Worm (Caenorhabditis elegans) whole organism, L4 larva: Measurements from ENCODE around the gene F38B7.17.
A peak's percentile ranks its signal among the peaks of the same experiment; 100 is the strongest.

Experiments used
- D1046.2 ChIP-seq: fragments of 200-800 bp; sonication (Bioruptor generic); IDR thresholded peaks from 2 replicates; pipeline ENCODE4 v1.3.6; 2022; ENCODE audit warnings: missing genetic modification characterization, missing compliant biosample characterization
- F44E2.7 ChIP-seq: fragments of 200-800 bp; sonication (Bioruptor generic); IDR thresholded peaks from 2 replicates; pipeline ENCODE4 v2.1.2; 2022; ENCODE audit warnings: missing genetic modification characterization, missing compliant biosample characterization
- Y75B8A.6 ChIP-seq: fragments of 200-800 bp; sonication (Bioruptor generic); IDR thresholded peaks from 2 replicates; pipeline ENCODE4 v1.3.6; 2022; ENCODE audit warnings: missing genetic modification reagents, missing genetic modification characterization, missing compliant biosample characterization
- ZK337.2 ChIP-seq: fragments of 200-800 bp; sonication (Bioruptor generic); IDR thresholded peaks from 2 replicates; pipeline ENCODE4 v1.3.6; 2022; ENCODE audit warnings: missing genetic modification reagents, missing genetic modification characterization, missing compliant biosample characterization
- aha-1 ChIP-seq: fragments of 150-350 bp; peaks from one replicate; lab custom pipeline; 2014; ENCODE audit warnings: missing biosample characterization, missing genetic modification characterization
- arid-1 ChIP-seq: fragments of 200-800 bp; sonication (Bioruptor generic); conservative IDR thresholded peaks from 2 replicates; pipeline ENCODE4 v1.3.6; 2022; ENCODE audit warnings: missing genetic modification reagents, missing genetic modification characterization, missing compliant biosample characterization
- ceh-20 ChIP-seq: fragments of 200-800 bp; sonication (Bioruptor generic); IDR thresholded peaks from 2 replicates; pipeline ENCODE4 v1.3.6; 2022; ENCODE audit warnings: missing genetic modification reagents, missing genetic modification characterization, missing compliant biosample characterization
- ceh-28 ChIP-seq: fragments of 150-350 bp; optimal IDR thresholded peaks from 2 replicates; lab custom pipeline; 2014; ENCODE audit warnings: missing biosample characterization, missing genetic modification reagents, missing genetic modification characterization
- ceh-44 ChIP-seq: fragments of 200-800 bp; sonication (Bioruptor generic); IDR thresholded peaks from 2 replicates; pipeline ENCODE4 v1.3.6; 2022; ENCODE audit warnings: missing genetic modification reagents, missing genetic modification characterization, missing compliant biosample characterization
- daf-12 ChIP-seq: fragments of 150-350 bp; optimal IDR thresholded peaks from 2 replicates; lab custom pipeline; 2014; ENCODE audit warnings: missing biosample characterization, missing genetic modification reagents, missing genetic modification characterization
- daf-16 ChIP-seq, 3 experiments: sonication (generic microtip); optimal IDR thresholded peaks; 2 replicates each; lab custom pipeline; 2016 to 2017; ENCODE audit warnings: missing genetic modification characterization in 3 of 3, missing genetic modification reagents in 3 of 3, mild to moderate bottlenecking in 2 of 3, missing compliant biosample characterization in 2 of 3, missing biosample characterization in 1 of 3, moderate library complexity in 1 of 3
- daf-8 ChIP-seq: fragments of 200-800 bp; sonication (Bioruptor generic); IDR thresholded peaks from 2 replicates; pipeline ENCODE4 v1.3.6; 2022; ENCODE audit warnings: missing genetic modification characterization, missing compliant biosample characterization
- dmd-6 ChIP-seq: fragments of 200-800 bp; sonication (Bioruptor generic); IDR thresholded peaks from 2 replicates; pipeline ENCODE4 v1.3.6; 2022; ENCODE audit warnings: missing genetic modification reagents, missing genetic modification characterization, missing compliant biosample characterization
- dmd-9 ChIP-seq: fragments of 200-800 bp; sonication (Bioruptor generic); IDR thresholded peaks from 2 replicates; pipeline ENCODE4 v1.3.6; 2022; ENCODE audit warnings: missing genetic modification reagents, missing genetic modification characterization, missing compliant biosample characterization
- duxl-1 ChIP-seq: sonication (generic microtip); optimal IDR thresholded peaks from 2 replicates; lab custom pipeline; 2016; ENCODE audit warnings: mild to moderate bottlenecking, missing genetic modification characterization, moderate library complexity, missing compliant biosample characterization; ENCODE audit not compliant: poor library complexity
- dve-1 ChIP-seq: sonication (generic microtip); optimal IDR thresholded peaks from 2 replicates; lab custom pipeline; 2017; ENCODE audit warnings: antibody characterized with exemption, mild to moderate bottlenecking, missing genetic modification characterization, missing compliant biosample characterization; ENCODE audit not compliant: insufficient read depth
- fkh-10 ChIP-seq: fragments of 150-350 bp; optimal IDR thresholded peaks from 2 replicates; lab custom pipeline; 2014; ENCODE audit warnings: missing biosample characterization, missing genetic modification reagents, missing genetic modification characterization
- gei-8 ChIP-seq: fragments of 200-800 bp; sonication (Bioruptor generic); optimal IDR thresholded peaks from 2 replicates; lab custom pipeline; 2018; ENCODE audit warnings: mild to moderate bottlenecking, missing genetic modification characterization, missing compliant biosample characterization
- hlh-30 ChIP-seq: sonication (generic microtip); optimal IDR thresholded peaks from 2 replicates; lab custom pipeline; 2017; ENCODE audit warnings: antibody characterized with exemption, mild to moderate bottlenecking, missing genetic modification characterization, missing compliant biosample characterization; ENCODE audit not compliant: insufficient read depth
- lin-29 ChIP-seq: fragments of 200-800 bp; sonication (Bioruptor generic); IDR thresholded peaks from 2 replicates; pipeline ENCODE4 v1.3.6; 2022; ENCODE audit warnings: missing genetic modification reagents, missing genetic modification characterization, missing compliant biosample characterization
- lin-38 ChIP-seq: fragments of 200-800 bp; sonication (Bioruptor generic); IDR thresholded peaks from 2 replicates; pipeline ENCODE4 v1.3.6; 2022; ENCODE audit warnings: missing genetic modification reagents, missing genetic modification characterization, missing compliant biosample characterization
- lir-3 ChIP-seq: sonication (generic microtip); optimal IDR thresholded peaks from 2 replicates; lab custom pipeline; 2016; ENCODE audit warnings: mild to moderate bottlenecking, missing genetic modification characterization, missing compliant biosample characterization
- lsy-2 ChIP-seq, 2 experiments: fragments of 150-350 bp in 1 of 2; sonication (generic microtip) in 1 of 2; optimal IDR thresholded peaks; 2 replicates each; lab custom pipeline; 2014 to 2017; ENCODE audit warnings: missing biosample characterization in 2 of 2, missing genetic modification characterization in 2 of 2
- madf-5 ChIP-seq, 2 experiments: fragments of 200-800 bp; sonication (Bioruptor generic); IDR thresholded peaks; 2 replicates each; pipeline ENCODE4 v1.3.6; 2022; ENCODE audit warnings: missing compliant biosample characterization in 2 of 2, missing genetic modification characterization in 2 of 2
- madf-9 ChIP-seq: fragments of 200-800 bp; sonication (Bioruptor generic); conservative IDR thresholded peaks from 2 replicates; pipeline ENCODE4 v1.3.6; 2022; ENCODE audit warnings: missing genetic modification reagents, missing genetic modification characterization, missing compliant biosample characterization
- mdl-1 ChIP-seq, 2 experiments: fragments of 150-350 bp in 1 of 2; sonication (generic microtip) in 1 of 2; optimal IDR thresholded peaks; 2 replicates each; lab custom pipeline; 2014 to 2017; ENCODE audit warnings: missing biosample characterization in 2 of 2, missing genetic modification characterization in 2 of 2
- mep-1 ChIP-seq: fragments of 150-350 bp; sonication (generic microtip); optimal IDR thresholded peaks from 3 replicates; lab custom pipeline; 2014; ENCODE audit warnings: missing biosample characterization, missing genetic modification characterization
- mes-2 ChIP-seq: sonication (generic microtip); optimal IDR thresholded peaks from 2 replicates; lab custom pipeline; 2016; ENCODE audit warnings: missing genotype, mild to moderate bottlenecking, missing genetic modification characterization, missing compliant biosample characterization; ENCODE audit not compliant: poor library complexity, severe bottlenecking
- mxl-2 ChIP-seq: fragments of 200-800 bp; sonication (Bioruptor generic); conservative IDR thresholded peaks from 2 replicates; pipeline ENCODE4 v1.3.6; 2022; ENCODE audit warnings: missing genetic modification reagents, missing genetic modification characterization, missing compliant biosample characterization
- mxl-3 ChIP-seq: fragments of 200-800 bp; sonication (Bioruptor generic); optimal IDR thresholded peaks from 2 replicates; lab custom pipeline; 2018; ENCODE audit warnings: mild to moderate bottlenecking, missing genetic modification characterization, missing compliant biosample characterization
- nhr-237 ChIP-seq: sonication (generic microtip); optimal IDR thresholded peaks from 2 replicates; lab custom pipeline; 2017; ENCODE audit warnings: missing biosample characterization, missing genetic modification characterization
- nhr-28 ChIP-seq: fragments of 150-350 bp; optimal IDR thresholded peaks from 2 replicates; lab custom pipeline; 2014; ENCODE audit warnings: missing biosample characterization, missing genetic modification characterization
- nhr-42 ChIP-seq: fragments of 200-800 bp; sonication (Bioruptor generic); IDR thresholded peaks from 2 replicates; pipeline ENCODE4 v1.3.6; 2022; ENCODE audit warnings: missing genetic modification characterization, missing compliant biosample characterization
- nhr-48 ChIP-seq: sonication (generic microtip); optimal IDR thresholded peaks from 2 replicates; lab custom pipeline; 2016; ENCODE audit warnings: mild to moderate bottlenecking, missing genetic modification characterization, missing compliant biosample characterization
- nhr-6 ChIP-seq: fragments of 150-350 bp; optimal IDR thresholded peaks from 2 replicates; lab custom pipeline; 2014; ENCODE audit warnings: missing biosample characterization, missing genetic modification characterization
- pha-4 ChIP-seq, 2 experiments: fragments of 150-350 bp in 1 of 2; fragments of 200-800 bp in 1 of 2; sonication (Bioruptor generic) in 1 of 2; IDR thresholded peaks in 1 of 2; optimal IDR thresholded peaks in 1 of 2; 2 replicates each; pipeline versions ENCODE4 v1.3.6 to Lab custom; 2014 to 2022; ENCODE audit warnings: missing genetic modification characterization in 2 of 2, missing genetic modification reagents in 2 of 2, missing biosample characterization in 1 of 2, missing compliant biosample characterization in 1 of 2
- pqm-1 ChIP-seq: sonication (generic microtip); optimal IDR thresholded peaks from 2 replicates; lab custom pipeline; 2017; ENCODE audit warnings: missing biosample characterization, missing genetic modification characterization
- rbr-2 ChIP-seq: sonication (generic microtip); optimal IDR thresholded peaks from 2 replicates; lab custom pipeline; 2016; ENCODE audit warnings: missing genotype, missing genetic modification characterization, missing compliant biosample characterization
- saeg-2 ChIP-seq: fragments of 200-800 bp; sonication (Bioruptor generic); IDR thresholded peaks from 2 replicates; pipeline ENCODE4 v1.3.6; 2022; ENCODE audit warnings: missing genetic modification reagents, missing genetic modification characterization, missing compliant biosample characterization
- sdz-12 ChIP-seq: fragments of 200-800 bp; sonication (Bioruptor generic); optimal IDR thresholded peaks from 2 replicates; lab custom pipeline; 2018; ENCODE audit warnings: mild to moderate bottlenecking, missing genetic modification characterization, missing compliant biosample characterization
- spr-1 ChIP-seq: sonication (generic microtip); optimal IDR thresholded peaks from 2 replicates; lab custom pipeline; 2016; ENCODE audit warnings: mild to moderate bottlenecking, missing genetic modification characterization, missing compliant biosample characterization
- tra-1 ChIP-seq: fragments of 200-800 bp; sonication (Bioruptor generic); IDR thresholded peaks from 2 replicates; pipeline ENCODE4 v1.3.6; 2022; ENCODE audit warnings: missing genetic modification reagents, missing genetic modification characterization, missing compliant biosample characterization
- unc-39 ChIP-seq: sonication (generic microtip); optimal IDR thresholded peaks from 2 replicates; lab custom pipeline; 2017; ENCODE audit warnings: missing biosample characterization, missing genetic modification characterization
- unc-62 ChIP-seq, 3 experiments: fragments of 150-350 bp in 1 of 3; sonication (generic microtip); optimal IDR thresholded peaks in 2 of 3; peaks in 1 of 3; 1 replicate in 1 of 3; 2 replicates in 2 of 3; lab custom pipeline; 2014 to 2017; ENCODE audit warnings: missing biosample characterization in 3 of 3, missing genetic modification characterization in 3 of 3, missing genetic modification reagents in 3 of 3, missing genotype in 1 of 3
- zfp-3 ChIP-seq: fragments of 200-800 bp; sonication (Bioruptor generic); conservative IDR thresholded peaks from 2 replicates; pipeline ENCODE4 v1.3.6; 2022; ENCODE audit warnings: missing genetic modification reagents, missing genetic modification characterization, missing compliant biosample characterization

F38B7.17 gene

ce11 chrV:11572803-11573490 lies 24.2 kb upstream of the F38B7.17 start, which contains the start of the genes H12C20.7 and nhr-68 (continued):
- TF ChIP-seq lir-3 (no peak), unc-62 (GFP tag; optimal IDR thresholded peaks at IDR 0.05 in 1 of 2; lab: Kevin White, UChicago) (peak in 1 of 2 experiments; percentile 99), unc-62 (tag; optimal IDR thresholded peaks at IDR 0.05; lab: Kevin White, UChicago) (no peak), dve-1 (tag; lab: Kevin White, UChicago) (peak; percentile 99), daf-16 (GFP tag; optimal IDR thresholded peaks at IDR 0.05; lab: Kevin White, UChicago) (peak; percentile 95), daf-16 (tag; optimal IDR thresholded peaks at IDR 0.05; lab: Kevin White, UChicago) (peak; percentile 100), madf-9 (GFP tag; lab: Robert Waterston, UW) (peak; percentile 56; the same call in 1 of the 2 replicates), gei-8 (peak; percentile 98), dmd-9 (0 out of 2 replicates have a peak, but pooled peaks have one; percentile 23), hlh-30 (peak; percentile 96), spr-1 (tag; lab: Kevin White, UChicago) (peak; percentile 86), zfp-3 (peak; percentile 86), nhr-237 (no peak), mxl-3 (GFP tag; lab: Kevin White, UChicago) (peak; percentile 100), lin-29 (GFP tag; lab: Robert Waterston, UW) (peak; percentile 66; the same call in 1 of the 2 replicates), mdl-1 (tag; optimal IDR thresholded peaks at IDR 0.05; lab: Kevin White, UChicago) (peak; percentile 38 to 98), nhr-42 (GFP tag; lab: Robert Waterston, UW) (peak; percentile 86; the same call in 1 of the 2 replicates), daf-12 (tag; lab: Kevin White, UChicago) (no peak), F44E2.7 (GFP tag; lab: Robert Waterston, UW) (no peak), daf-8 (GFP tag; lab: Robert Waterston, UW) (no peak), sdz-12 (GFP tag; lab: Kevin White, UChicago) (no peak), lsy-2 (tag; optimal IDR thresholded peaks at IDR 0.05; lab: Kevin White, UChicago) (peak in 1 of 2 experiments; percentile 93), D1046.2 (GFP tag; lab: Robert Waterston, UW) (peak; percentile 44; the same call in 1 of the 2 replicates), lin-38 (GFP tag; lab: Robert Waterston, UW) (peak; percentile 62), pqm-1 (tag; lab: Kevin White, UChicago) (peak; percentile 59), aha-1 (tag; lab: Kevin White, UChicago) (peak; percentile 99), Y75B8A.6 (0 out of 2 replicates have a peak, but pooled peaks have one; percentile 42), nhr-6 (tag; lab: Kevin White, UChicago) (peak; percentile 48), nhr-48 (peak; percentile 99), dmd-6 (peak; percentile 100), duxl-1 (tag; lab: Kevin White, UChicago) (peak; percentile 90), arid-1 (GFP tag; lab: Robert Waterston, UW) (peak; percentile 54; the same call in 1 of the 2 replicates), mxl-2 (peak; percentile 75), saeg-2 (GFP tag; lab: Robert Waterston, UW) (peak; percentile 96), ceh-20 (GFP tag; lab: Robert Waterston, UW) (peak; percentile 94), mes-2 (tag; lab: Kevin White, UChicago) (no peak), nhr-28 (tag; lab: Kevin White, UChicago) (peak; percentile 97), madf-5 (GFP tag; IDR thresholded peaks at IDR 0.05; lab: Robert Waterston, UW) (no peak)

ce11 chrV:11570169-11570651 lies 21.4 kb upstream of the F38B7.17 start, which contains the start of the genes nhr-101 and pms-2:
Gene nhr-101, plus strand, starts transcription at chrV:11570476.
Gene pms-2, minus strand, starts transcription at chrV:11570601.
- peak; percentile 61 for TF ChIP-seq mxl-3 (GFP tag; lab: Kevin White, UChicago)
- TF ChIP-seq lsy-2 (tag; optimal IDR thresholded peaks at IDR 0.05; lab: Kevin White, UChicago), result no peak
- TF ChIP-seq nhr-28 (tag; lab: Kevin White, UChicago), result peak; percentile 22
- TF ChIP-seq pqm-1 (tag; lab: Kevin White, UChicago), result no peak
- TF ChIP-seq rbr-2 (tag; lab: Kevin White, UChicago), result no peak
- TF ChIP-seq mep-1 (tag; lab: Kevin White, UChicago), result no peak
- TF ChIP-seq fkh-10 (GFP tag; lab: Kevin White, UChicago), result no peak
- TF ChIP-seq unc-39 (tag; lab: Kevin White, UChicago), result no peak
- TF ChIP-seq saeg-2 (GFP tag; lab: Robert Waterston, UW), result no peak
- no peak for TF ChIP-seq ZK337.2 (GFP tag; lab: Robert Waterston, UW)
- no peak for TF ChIP-seq ceh-44 (GFP tag; lab: Robert Waterston, UW)
- TF ChIP-seq dmd-6, result peak; percentile 32
- TF ChIP-seq zfp-3, result no peak
- peak; percentile 73 for TF ChIP-seq hlh-30
- TF ChIP-seq ceh-28 (tag; lab: Kevin White, UChicago), result no peak
- no peak for TF ChIP-seq tra-1 (GFP tag; lab: Robert Waterston, UW)
- no peak for TF ChIP-seq pha-4 (GFP tag; IDR thresholded peaks at IDR 0.05; lab: Robert Waterston, UW)
- no peak for TF ChIP-seq pha-4 (tag; optimal IDR thresholded peaks at IDR 0.05; lab: Kevin White, UChicago)
- TF ChIP-seq arid-1 (GFP tag; lab: Robert Waterston, UW), result no peak
